Fruit fly (Drosophila melanogaster) whole organism, embryonic: ENCODE results near the gene Fbw5.

Experiments
- ATbp ChIP-seq: fragments of 200-800 bp; sonication (Bioruptor generic); optimal IDR thresholded peaks from 2 replicates; lab custom pipeline; 2017; ENCODE audit warnings: missing biosample characterization, mild to moderate bottlenecking, missing genetic modification characterization, missing genetic modification reagents
- Awh ChIP-seq: fragments of 200-800 bp; sonication (Bioruptor generic); IDR thresholded peaks from 2 replicates; pipeline ENCODE4, ENCODE4 v1.3.6; 2022; ENCODE audit warnings: missing biosample characterization, missing genetic modification characterization
- B-H2 ChIP-seq: fragments of 200-800 bp; sonication (Bioruptor generic); optimal IDR thresholded peaks from 2 replicates; lab custom pipeline; 2018; ENCODE audit warnings: missing biosample characterization, mild to moderate bottlenecking, missing genetic modification characterization
- CG10147 ChIP-seq: fragments of 200-800 bp; sonication (Bioruptor generic); optimal IDR thresholded peaks from 2 replicates; lab custom pipeline; 2019; ENCODE audit warnings: missing biosample characterization, mild to moderate bottlenecking, missing genetic modification characterization, moderate library complexity
- CG1024 ChIP-seq: fragments of 200-800 bp; sonication (Bioruptor generic); IDR thresholded peaks from 2 replicates; pipeline ENCODE4 v1.3.6; 2022; ENCODE audit warnings: missing biosample characterization, missing genetic modification characterization
- CG10274 ChIP-seq: fragments of 200-800 bp; sonication (Bioruptor generic); optimal IDR thresholded peaks from 3 replicates; lab custom pipeline; 2017; ENCODE audit warnings: missing biosample characterization, mild to moderate bottlenecking, missing genetic modification characterization
- CG10321 ChIP-seq: fragments of 200-800 bp; sonication (Bioruptor generic); IDR thresholded peaks from 2 replicates; pipeline ENCODE4 v1.3.6; 2022; ENCODE audit warnings: missing biosample characterization, missing genetic modification characterization
- CG10565 ChIP-seq: fragments of 200-800 bp; sonication (Bioruptor generic); optimal IDR thresholded peaks from 3 replicates; lab custom pipeline; 2016; ENCODE audit warnings: missing biosample characterization, mild to moderate bottlenecking, missing genetic modification characterization
- CG10959 ChIP-seq: fragments of 200-800 bp; sonication (Bioruptor generic); IDR thresholded peaks from 2 replicates; pipeline ENCODE4 v1.3.6; 2022; ENCODE audit warnings: missing biosample characterization, missing genetic modification characterization
- CG11456 ChIP-seq: fragments of 200-800 bp; sonication (Bioruptor generic); IDR thresholded peaks from 3 replicates; pipeline ENCODE4 v1.3.6; 2022; ENCODE audit warnings: missing biosample characterization, missing genetic modification characterization
- CG12744 ChIP-seq: fragments of 200-800 bp; sonication (Bioruptor generic); optimal IDR thresholded peaks from 2 replicates; lab custom pipeline; 2016; ENCODE audit warnings: missing biosample characterization, missing genetic modification characterization
- CG13894 ChIP-seq: fragments of 200-800 bp; sonication (Bioruptor generic); optimal IDR thresholded peaks from 3 replicates; lab custom pipeline; 2018; ENCODE audit warnings: missing biosample characterization, mild to moderate bottlenecking, missing genetic modification characterization, moderate library complexity
- CG15269 ChIP-seq: fragments of 200-800 bp; sonication (Bioruptor generic); optimal IDR thresholded peaks from 2 replicates; lab custom pipeline; 2018; ENCODE audit warnings: missing biosample characterization, mild to moderate bottlenecking, missing genetic modification characterization, moderate library complexity
- CG17802 ChIP-seq: fragments of 200-800 bp; sonication (Bioruptor generic); optimal IDR thresholded peaks from 2 replicates; lab custom pipeline; 2018; ENCODE audit warnings: missing biosample characterization, mild to moderate bottlenecking, missing genetic modification characterization, moderate library complexity
- CG2202 ChIP-seq: fragments of 200-800 bp; sonication (Bioruptor generic); optimal IDR thresholded peaks from 2 replicates; lab custom pipeline; 2018; ENCODE audit warnings: missing biosample characterization, mild to moderate bottlenecking, missing genetic modification characterization
- CG34224 ChIP-seq: fragments of 200-800 bp; sonication (Bioruptor generic); IDR thresholded peaks from 3 replicates; pipeline ENCODE4 v1.3.6; 2022; ENCODE audit warnings: missing biosample characterization, missing genetic modification characterization; ENCODE audit not compliant: partially characterized antibody
- CG4707 ChIP-seq: fragments of 200-800 bp; sonication (Bioruptor generic); optimal IDR thresholded peaks from 2 replicates; lab custom pipeline; 2018; ENCODE audit warnings: missing biosample characterization, mild to moderate bottlenecking, missing genetic modification characterization, moderate library complexity
- CG7786 ChIP-seq: fragments of 200-800 bp; sonication (Bioruptor generic); optimal IDR thresholded peaks from 2 replicates; lab custom pipeline; 2016; ENCODE audit warnings: missing biosample characterization, missing genetic modification characterization
- CG8359 ChIP-seq: fragments of 200-800 bp; sonication (Bioruptor generic); optimal IDR thresholded peaks from 2 replicates; lab custom pipeline; 2017; ENCODE audit warnings: missing biosample characterization, mild to moderate bottlenecking, missing genetic modification characterization, borderline replicate concordance
- CG8478 ChIP-seq: fragments of >200 bp; optimal IDR thresholded peaks from 2 replicates; lab custom pipeline; 2018
- Doc3 ChIP-seq: fragments of 200-800 bp; sonication (Bioruptor generic); IDR thresholded peaks from 3 replicates; pipeline ENCODE4 v1.3.6; 2022; ENCODE audit warnings: missing biosample characterization, missing genetic modification characterization; ENCODE audit not compliant: partially characterized antibody
- Drgx ChIP-seq: fragments of 200-800 bp; sonication (Bioruptor generic); IDR thresholded peaks from 2 replicates; pipeline ENCODE4 v1.3.6; 2022; ENCODE audit warnings: missing biosample characterization, missing genetic modification characterization
- E2f2 ChIP-seq: fragments of 200-800 bp; sonication (Bioruptor generic); IDR thresholded peaks from 2 replicates; pipeline ENCODE4 v1.3.6; 2022; ENCODE audit warnings: missing biosample characterization, missing genetic modification characterization
- Eip74EF ChIP-seq, 2 experiments: fragments of 200-800 bp in 1 of 2; fragments of >200 bp in 1 of 2; sonication (Bioruptor generic) in 1 of 2; optimal IDR thresholded peaks; 2 replicates each; lab custom pipeline; 2017 to 2019; ENCODE audit warnings: missing biosample characterization in 2 of 2, missing genetic modification characterization in 2 of 2, mild to moderate bottlenecking in 1 of 2, moderate library complexity in 1 of 2
- Ets97D ChIP-seq: fragments of 200-800 bp; sonication (Bioruptor generic); optimal IDR thresholded peaks from 3 replicates; lab custom pipeline; 2016; ENCODE audit warnings: missing biosample characterization, missing genetic modification characterization
- Fer2 ChIP-seq: fragments of 200-800 bp; sonication (Bioruptor generic); optimal IDR thresholded peaks from 2 replicates; lab custom pipeline; 2018; ENCODE audit warnings: missing biosample characterization, mild to moderate bottlenecking, missing genetic modification characterization, moderate library complexity
- Gsc ChIP-seq: fragments of 200-800 bp; sonication (Bioruptor generic); IDR thresholded peaks from 2 replicates; pipeline ENCODE4 v1.3.6; 2022; ENCODE audit warnings: missing biosample characterization, missing genetic modification characterization
- HHEX ChIP-seq: fragments of 200-800 bp; sonication (Bioruptor generic); optimal IDR thresholded peaks from 3 replicates; lab custom pipeline; 2017; ENCODE audit warnings: missing biosample characterization, mild to moderate bottlenecking, missing genetic modification characterization, missing genetic modification reagents
- Hr3 ChIP-seq: fragments of 200-800 bp; sonication (Bioruptor generic); optimal IDR thresholded peaks from 3 replicates; lab custom pipeline; 2016; ENCODE audit warnings: missing biosample characterization, missing genetic modification characterization
- Opbp ChIP-seq: fragments of 200-800 bp; sonication (Bioruptor generic); IDR thresholded peaks from 3 replicates; pipeline ENCODE4 v1.3.6; 2022; ENCODE audit warnings: missing biosample characterization, missing genetic modification characterization; ENCODE audit not compliant: partially characterized antibody
- PHDP ChIP-seq: fragments of 200-800 bp; sonication (Bioruptor generic); optimal IDR thresholded peaks from 3 replicates; lab custom pipeline; 2018; ENCODE audit warnings: missing biosample characterization, mild to moderate bottlenecking, missing genetic modification characterization, moderate library complexity
- Poxn ChIP-seq: fragments of 200-800 bp; sonication (Bioruptor generic); IDR thresholded peaks from 2 replicates; pipeline ENCODE4 v1.3.6; 2022; ENCODE audit warnings: missing biosample characterization, missing genetic modification characterization
- Sry-δ ChIP-seq: fragments of 200-800 bp; sonication (Bioruptor generic); optimal IDR thresholded peaks from 2 replicates; lab custom pipeline; 2016; ENCODE audit warnings: missing biosample characterization, missing genetic modification characterization
- abd-A ChIP-seq: fragments of 200-800 bp; sonication (Bioruptor generic); optimal IDR thresholded peaks from 3 replicates; lab custom pipeline; 2019; ENCODE audit warnings: missing biosample characterization, mild to moderate bottlenecking, missing genetic modification characterization, moderate library complexity
- ato ChIP-seq: fragments of 200-800 bp; sonication (Bioruptor generic); IDR thresholded peaks from 2 replicates; pipeline ENCODE4 v1.3.6; 2022; ENCODE audit warnings: missing biosample characterization, missing genetic modification characterization; ENCODE audit not compliant: partially characterized antibody
- bcd ChIP-seq: fragments of 200-800 bp; sonication (Bioruptor generic); optimal IDR thresholded peaks from 2 replicates; lab custom pipeline; 2017; ENCODE audit warnings: missing biosample characterization, mild to moderate bottlenecking, missing genetic modification characterization
- cato ChIP-seq: fragments of 200-800 bp; sonication (Bioruptor generic); optimal IDR thresholded peaks from 2 replicates; lab custom pipeline; 2016; ENCODE audit warnings: missing biosample characterization, missing genetic modification characterization, borderline replicate concordance
- ems ChIP-seq: fragments of 200-800 bp; sonication (Bioruptor generic); optimal IDR thresholded peaks from 3 replicates; lab custom pipeline; 2016; ENCODE audit warnings: missing biosample characterization, missing genetic modification characterization
- gfzf ChIP-seq: fragments of 200-800 bp; sonication (Bioruptor generic); optimal IDR thresholded peaks from 2 replicates; lab custom pipeline; 2016; ENCODE audit warnings: missing biosample characterization, mild to moderate bottlenecking, missing genetic modification characterization, moderate library complexity
- jing ChIP-seq: fragments of 200-800 bp; sonication (Bioruptor generic); optimal IDR thresholded peaks from 2 replicates; lab custom pipeline; 2018; ENCODE audit warnings: missing biosample characterization, mild to moderate bottlenecking, missing genetic modification characterization
- ken ChIP-seq: fragments of 200-800 bp; sonication (Bioruptor generic); IDR thresholded peaks from 3 replicates; pipeline ENCODE4 v1.3.6; 2022; ENCODE audit warnings: missing biosample characterization, missing genetic modification characterization
- nau ChIP-seq: fragments of 200-800 bp; sonication (Bioruptor generic); optimal IDR thresholded peaks from 3 replicates; lab custom pipeline; 2017; ENCODE audit warnings: missing biosample characterization, mild to moderate bottlenecking, missing genetic modification characterization, missing genetic modification reagents
- sim ChIP-seq: fragments of 200-800 bp; sonication (Bioruptor generic); IDR thresholded peaks from 2 replicates; pipeline ENCODE4 v1.3.6; 2022; ENCODE audit warnings: missing biosample characterization, missing genetic modification characterization
- so ChIP-seq: fragments of 200-800 bp; sonication (Bioruptor generic); IDR thresholded peaks from 3 replicates; pipeline ENCODE4 v1.3.6; 2022; ENCODE audit warnings: missing biosample characterization, missing genetic modification characterization
- tin ChIP-seq: fragments of 200-800 bp; sonication (Bioruptor generic); optimal IDR thresholded peaks from 3 replicates; lab custom pipeline; 2016; ENCODE audit warnings: missing biosample characterization, missing genetic modification characterization
- tup ChIP-seq: fragments of 200-800 bp; sonication (Bioruptor generic); optimal IDR thresholded peaks from 2 replicates; lab custom pipeline; 2016; ENCODE audit warnings: missing biosample characterization, mild to moderate bottlenecking, missing genetic modification characterization, moderate library complexity
- vfl ChIP-seq: fragments of 200-800 bp; sonication (Bioruptor generic); optimal IDR thresholded peaks from 2 replicates; lab custom pipeline; 2016; ENCODE audit warnings: missing biosample characterization, missing genetic modification characterization

Fbw5 gene

dm6 chr2L:6088371-6089365 lies 22.9 kb upstream of the Fbw5 start (continued):
- TF ChIP-seq vfl (GFP tag; lab: Kevin White, UChicago), result no peak
- no peak for TF ChIP-seq E2f2
- TF ChIP-seq cato, result no peak
- TF ChIP-seq CG10565 (GFP tag; lab: Kevin White, UChicago), result no peak
- peak; percentile 50 for TF ChIP-seq PHDP (tag; lab: Kevin White, UChicago)
- TF ChIP-seq jing (GFP tag; lab: Kevin White, UChicago), result no peak
- no peak for TF ChIP-seq HHEX (GFP tag; lab: Kevin White, UChicago)
- no peak for TF ChIP-seq CG7786 (GFP tag; lab: Kevin White, UChicago)
- peak; percentile 86 for TF ChIP-seq CG13894 (tag; lab: Kevin White, UChicago)
- TF ChIP-seq CG2202 (tag; lab: Kevin White, UChicago), result peak; percentile 13
- peak; percentile 55; the same call in 1 of the 2 replicates for TF ChIP-seq Awh (GFP tag; lab: Robert Waterston, UW)
- TF ChIP-seq Eip74EF (GFP tag; optimal IDR thresholded peaks at IDR 0.05; lab: Kevin White, UChicago), result peak in 1 of 2 experiments; percentile 45
- peak; percentile 64; the same call in 2 of the 3 replicates for TF ChIP-seq CG34224
- no peak for TF ChIP-seq Fer2 (tag; lab: Kevin White, UChicago)
- TF ChIP-seq Hr3, result no peak
- no peak for TF ChIP-seq CG11456 (GFP tag; lab: Robert Waterston, UW)
- peak; percentile 47; the same call in 1 of the 2 replicates for TF ChIP-seq ato (GFP tag; lab: Robert Waterston, UW)
- no peak for TF ChIP-seq tup
- TF ChIP-seq Sry-δ (GFP tag; lab: Kevin White, UChicago), result no peak
- peak; percentile 67 for TF ChIP-seq CG4707 (GFP tag; lab: Kevin White, UChicago)
- TF ChIP-seq Doc3 (GFP tag; lab: Robert Waterston, UW), result 0 out of 3 replicates have a peak, but pooled peaks have one; percentile 20
- TF ChIP-seq ems (GFP tag; lab: Kevin White, UChicago), result no peak
- TF ChIP-seq sim, result peak; percentile 34; the same call in 1 of the 2 replicates
- TF ChIP-seq Gsc (GFP tag; lab: Robert Waterston, UW), result no peak
- TF ChIP-seq CG8478 (lab: Kevin White, UChicago), result peak; percentile 90
- TF ChIP-seq abd-A (tag; lab: Kevin White, UChicago), result peak; percentile 95
- peak; percentile 52; the same call in 2 of the 3 replicates for TF ChIP-seq so (GFP tag; lab: Robert Waterston, UW)
- no peak for TF ChIP-seq nau (GFP tag; lab: Kevin White, UChicago)
- peak; percentile 46; the same call in 1 of the 3 replicates for TF ChIP-seq ken (GFP tag; lab: Robert Waterston, UW)
- no peak for TF ChIP-seq CG10274 (GFP tag; lab: Kevin White, UChicago)
- no peak for TF ChIP-seq CG10321
- TF ChIP-seq bcd (GFP tag; lab: Kevin White, UChicago), result peak; percentile 24
- TF ChIP-seq Opbp (GFP tag; lab: Robert Waterston, UW), result peak; percentile 82
- peak; percentile 34; the same call in 1 of the 2 replicates for TF ChIP-seq Drgx (GFP tag; lab: Robert Waterston, UW)
- no peak for TF ChIP-seq CG10959 (GFP tag; lab: Robert Waterston, UW)
- TF ChIP-seq CG1024 (GFP tag; lab: Robert Waterston, UW), result no peak
- TF ChIP-seq Ets97D (GFP tag; lab: Kevin White, UChicago), result no peak
- TF ChIP-seq tin (GFP tag; lab: Kevin White, UChicago), result no peak
- TF ChIP-seq B-H2 (GFP tag; lab: Kevin White, UChicago), result peak; percentile 60
- TF ChIP-seq CG17802 (tag; lab: Kevin White, UChicago), result no peak
- no peak for TF ChIP-seq CG12744 (GFP tag; lab: Kevin White, UChicago)
- TF ChIP-seq CG8359 (GFP tag; lab: Kevin White, UChicago), result peak; percentile 0
- no peak for TF ChIP-seq CG15269 (tag; lab: Kevin White, UChicago)
- no peak for TF ChIP-seq gfzf (GFP tag; lab: Kevin White, UChicago)
- no peak for TF ChIP-seq ATbp (GFP tag; lab: Kevin White, UChicago)
- TF ChIP-seq Poxn (GFP tag; lab: Robert Waterston, UW), result no peak
- no peak for TF ChIP-seq CG10147 (GFP tag; lab: Kevin White, UChicago)
